Worm (Caenorhabditis elegans) whole organism, young adult: ENCODE measurements around the gene rpn-2.
A peak's percentile ranks its signal among the peaks of the same experiment; 100 is the strongest.

Source experiments
- B0336.3 ChIP-seq: fragments of 200-800 bp; sonication (Bioruptor generic); IDR thresholded peaks from 2 replicates; pipeline ENCODE4 v1.3.6; 2022; ENCODE audit warnings: missing genetic modification characterization, missing compliant biosample characterization
- F10E7.11 ChIP-seq: sonication (generic microtip); optimal IDR thresholded peaks from 2 replicates; lab custom pipeline; 2017; ENCODE audit warnings: mild to moderate bottlenecking, missing genetic modification characterization, moderate library complexity, missing compliant biosample characterization
- F23B12.7 ChIP-seq: sonication (generic microtip); optimal IDR thresholded peaks from 2 replicates; lab custom pipeline; 2017; ENCODE audit warnings: missing genetic modification characterization, mild to moderate bottlenecking, missing compliant biosample characterization, antibody characterized with exemption, moderate library complexity; ENCODE audit not compliant: insufficient read depth
- F39B2.1 ChIP-seq: fragments of 200-800 bp; sonication (Bioruptor generic); IDR thresholded peaks from 2 replicates; pipeline ENCODE4 v1.3.6; 2022; ENCODE audit warnings: missing genetic modification reagents, missing genetic modification characterization, missing compliant biosample characterization
- F49E8.2 ChIP-seq: sonication (generic microtip); optimal IDR thresholded peaks from 3 replicates; lab custom pipeline; 2017; ENCODE audit warnings: missing genetic modification characterization, mild to moderate bottlenecking, missing compliant biosample characterization, antibody characterized with exemption, moderate library complexity; ENCODE audit not compliant: insufficient read depth
- F55B11.4 ChIP-seq: sonication (generic microtip); optimal IDR thresholded peaks from 2 replicates; lab custom pipeline; 2016; ENCODE audit warnings: missing compliant biosample characterization, missing genetic modification characterization, borderline replicate concordance; ENCODE audit not compliant: insufficient read depth
- F57A8.1 ChIP-seq: fragments of 200-800 bp; sonication (Bioruptor generic); optimal IDR thresholded peaks from 2 replicates; lab custom pipeline; 2018; ENCODE audit warnings: mild to moderate bottlenecking, missing genetic modification characterization, moderate library complexity, missing compliant biosample characterization
- atf-7 ChIP-seq: sonication (generic microtip); optimal IDR thresholded peaks from 2 replicates; lab custom pipeline; 2017; ENCODE audit warnings: mild to moderate bottlenecking, missing genetic modification characterization, missing compliant biosample characterization
- attf-5 ChIP-seq: fragments of 200-800 bp; sonication (Bioruptor generic); optimal IDR thresholded peaks from 2 replicates; lab custom pipeline; 2018; ENCODE audit warnings: mild to moderate bottlenecking, missing genetic modification characterization, missing compliant biosample characterization
- attf-6 ChIP-seq: fragments of 200-800 bp; sonication (Bioruptor generic); IDR thresholded peaks from 2 replicates; pipeline ENCODE4 v1.3.6; 2022; ENCODE audit warnings: missing genetic modification reagents, missing genetic modification characterization, missing compliant biosample characterization
- bed-1 ChIP-seq: fragments of 200-800 bp; sonication (Bioruptor generic); IDR thresholded peaks from 2 replicates; pipeline ENCODE4 v1.3.6; 2022; ENCODE audit warnings: missing genetic modification reagents, missing genetic modification characterization, missing compliant biosample characterization
- bed-2 ChIP-seq: fragments of 200-800 bp; sonication (Bioruptor generic); IDR thresholded peaks from 2 replicates; pipeline ENCODE4 v1.3.6; 2022; ENCODE audit warnings: missing genetic modification reagents, missing genetic modification characterization, missing compliant biosample characterization
- ccch-3 ChIP-seq: fragments of 200-800 bp; sonication (Bioruptor generic); optimal IDR thresholded peaks from 2 replicates; lab custom pipeline; 2018; ENCODE audit warnings: mild to moderate bottlenecking, missing genetic modification characterization, missing compliant biosample characterization
- cebp-2 ChIP-seq: fragments of 200-800 bp; sonication (Bioruptor generic); IDR thresholded peaks from 2 replicates; pipeline ENCODE4 v1.3.6; 2022; ENCODE audit warnings: missing genetic modification characterization, missing compliant biosample characterization
- ceh-58 ChIP-seq: fragments of 200-800 bp; sonication (Bioruptor generic); IDR thresholded peaks from 2 replicates; pipeline ENCODE4 v1.3.6; 2022; ENCODE audit warnings: missing genetic modification characterization, missing compliant biosample characterization
- ceh-91 ChIP-seq: fragments of 200-800 bp; sonication (Bioruptor generic); IDR thresholded peaks from 2 replicates; pipeline ENCODE4 v1.3.6; 2022; ENCODE audit warnings: missing genetic modification reagents, missing genetic modification characterization, missing compliant biosample characterization
- dpff-1 ChIP-seq: sonication (generic microtip); optimal IDR thresholded peaks from 2 replicates; lab custom pipeline; 2017; ENCODE audit warnings: mild to moderate bottlenecking, missing genetic modification characterization, missing compliant biosample characterization
- dpl-1 ChIP-seq: fragments of 150-350 bp; optimal IDR thresholded peaks from 2 replicates; lab custom pipeline; 2014; ENCODE audit warnings: missing biosample characterization, missing genetic modification reagents, missing genetic modification characterization
- ekl-4 ChIP-seq: fragments of 200-800 bp; sonication (Bioruptor generic); IDR thresholded peaks from 2 replicates; pipeline ENCODE4 v1.3.6; 2022; ENCODE audit warnings: missing genetic modification reagents, missing genetic modification characterization, missing compliant biosample characterization
- ets-4 ChIP-seq: fragments of 200-800 bp; sonication (Bioruptor generic); optimal IDR thresholded peaks from 2 replicates; lab custom pipeline; 2018; ENCODE audit warnings: mild to moderate bottlenecking, missing genetic modification characterization, missing compliant biosample characterization
- hlh-12 ChIP-seq: sonication (generic microtip); optimal IDR thresholded peaks from 2 replicates; lab custom pipeline; 2016; ENCODE audit warnings: missing genetic modification characterization, missing compliant biosample characterization
- hmg-1.2 ChIP-seq: fragments of 200-800 bp; sonication (Bioruptor generic); IDR thresholded peaks from 2 replicates; pipeline ENCODE4 v1.3.6; 2022; ENCODE audit warnings: missing genetic modification reagents, missing genetic modification characterization, missing compliant biosample characterization
- let-526 ChIP-seq: fragments of 200-800 bp; sonication (Bioruptor generic); IDR thresholded peaks from 2 replicates; pipeline ENCODE4 v1.3.6; 2022; ENCODE audit warnings: missing genetic modification reagents, missing genetic modification characterization, missing compliant biosample characterization
- lir-1 ChIP-seq: fragments of 200-800 bp; sonication (Bioruptor generic); conservative IDR thresholded peaks from 2 replicates; pipeline ENCODE4 v1.3.6; 2022; ENCODE audit warnings: missing genetic modification reagents, missing genetic modification characterization, missing compliant biosample characterization
- lsy-27 ChIP-seq: sonication (generic microtip); optimal IDR thresholded peaks from 2 replicates; lab custom pipeline; 2017; ENCODE audit warnings: missing genetic modification characterization, mild to moderate bottlenecking, missing compliant biosample characterization, antibody characterized with exemption, missing genotype, borderline replicate concordance; ENCODE audit not compliant: insufficient read depth
- nfya-1 ChIP-seq: sonication (generic microtip); optimal IDR thresholded peaks from 2 replicates; lab custom pipeline; 2017; ENCODE audit warnings: antibody characterized with exemption, missing compliant biosample characterization, missing genetic modification characterization, borderline replicate concordance; ENCODE audit not compliant: insufficient read depth
- nfyb-1 ChIP-seq: fragments of 200-800 bp; sonication (Bioruptor generic); IDR thresholded peaks from 2 replicates; pipeline ENCODE4 v1.3.6; 2022; ENCODE audit warnings: missing genetic modification reagents, missing genetic modification characterization, missing compliant biosample characterization
- rec-8 ChIP-seq, 2 experiments: sonication (generic microtip); optimal IDR thresholded peaks; 2 replicates each; lab custom pipeline; 2016; ENCODE audit warnings: mild to moderate bottlenecking in 2 of 2, missing genetic modification characterization in 2 of 2, missing genetic modification reagents in 2 of 2, missing genotype in 2 of 2, missing biosample characterization in 1 of 2, missing compliant biosample characterization in 1 of 2, moderate library complexity in 1 of 2
- repo-1 ChIP-seq: sonication (generic microtip); optimal IDR thresholded peaks from 2 replicates; lab custom pipeline; 2017; ENCODE audit warnings: mild to moderate bottlenecking, missing genetic modification characterization, missing compliant biosample characterization
- rpc-1 ChIP-seq, 2 experiments: fragments of 150-350 bp in 1 of 2; sonication (generic microtip) in 1 of 2; optimal IDR thresholded peaks; 2 replicates each; lab custom pipeline; 2014 to 2018; ENCODE audit warnings: missing biosample characterization in 1 of 2, missing genetic modification characterization in 1 of 2, missing genetic modification reagents in 1 of 2, missing genotype in 1 of 2
- sdz-38 ChIP-seq: sonication (generic microtip); optimal IDR thresholded peaks from 2 replicates; lab custom pipeline; 2016; ENCODE audit warnings: missing genotype, missing genetic modification characterization, missing compliant biosample characterization
- snpc-1.3 ChIP-seq: sonication (generic microtip); optimal IDR thresholded peaks from 2 replicates; lab custom pipeline; 2017; ENCODE audit warnings: missing genetic modification characterization, mild to moderate bottlenecking, missing compliant biosample characterization, antibody characterized with exemption, moderate library complexity, missing genotype, missing genetic modification reagents; ENCODE audit not compliant: insufficient read depth
- snpc-4 ChIP-seq, 5 experiments: fragments of 150-350 bp in 1 of 5; sonication (generic microtip) in 4 of 5; optimal IDR thresholded peaks; 2 replicates each; lab custom pipeline; 2014 to 2018; ENCODE audit warnings: missing genetic modification characterization in 5 of 5, missing biosample characterization in 3 of 5, antibody characterized with exemption in 2 of 5, mild to moderate bottlenecking in 2 of 5, missing compliant biosample characterization in 2 of 5, missing genotype in 2 of 5, moderate library complexity in 2 of 5, missing genetic modification reagents in 1 of 5
- sptf-2 ChIP-seq: fragments of 200-800 bp; sonication (Bioruptor generic); optimal IDR thresholded peaks from 2 replicates; lab custom pipeline; 2018; ENCODE audit warnings: mild to moderate bottlenecking, missing genetic modification characterization, missing compliant biosample characterization
- tlf-1 ChIP-seq: fragments of 200-800 bp; sonication (Bioruptor generic); optimal IDR thresholded peaks from 2 replicates; lab custom pipeline; 2018; ENCODE audit warnings: mild to moderate bottlenecking, missing genetic modification characterization, missing compliant biosample characterization
- unc-62 ChIP-seq: fragments of 150-350 bp; optimal IDR thresholded peaks from 2 replicates; lab custom pipeline; 2014; ENCODE audit warnings: missing biosample characterization, missing genetic modification reagents, missing genetic modification characterization

Gene rpn-2

DNA sequence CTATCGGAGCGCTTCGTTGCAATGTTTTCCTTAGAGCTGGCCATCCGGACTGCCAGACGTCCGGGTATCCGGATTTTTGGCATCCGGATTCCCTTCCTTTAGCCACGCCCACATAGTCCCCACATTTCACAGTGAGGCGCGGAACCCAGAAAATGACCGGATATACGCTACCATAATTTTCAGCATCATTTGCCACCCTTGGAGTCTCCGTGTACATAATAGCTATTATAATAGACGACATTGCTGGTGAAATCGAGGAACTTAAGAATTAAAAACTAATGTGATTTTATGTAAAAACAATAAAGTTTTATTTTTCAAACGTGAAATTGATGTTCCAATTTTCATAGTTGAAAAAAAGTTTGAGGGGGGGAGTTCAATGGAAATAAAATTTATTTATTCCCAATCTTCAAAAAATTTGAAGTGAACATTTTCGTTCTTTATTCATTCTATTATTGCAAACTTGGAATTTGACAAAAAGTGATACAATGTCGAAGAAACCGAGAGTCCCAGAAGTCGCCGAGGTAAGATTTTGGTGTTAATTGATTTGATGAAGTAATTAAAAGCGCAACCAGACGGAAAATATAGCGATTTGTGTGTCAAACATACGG lies 11.3 kb downstream of the rpn-2 start (continued):
- TF ChIP-seq snpc-4 (GFP tag; optimal IDR thresholded peaks at IDR 0.05; lab: Kevin White, UChicago) = peak; percentile 90
- peak; percentile 85 to 93 (median 90) for TF ChIP-seq snpc-4 (tag; optimal IDR thresholded peaks at IDR 0.05; lab: Kevin White, UChicago)
- no peak for TF ChIP-seq bed-2
- TF ChIP-seq ceh-91 (GFP tag; lab: Robert Waterston, UW) = no peak
- TF ChIP-seq snpc-1.3 (tag; lab: Kevin White, UChicago) = peak; percentile 71
- TF ChIP-seq B0336.3 (GFP tag; lab: Robert Waterston, UW) = peak; percentile 63
- TF ChIP-seq ceh-58 (GFP tag; lab: Robert Waterston, UW) = no peak
- TF ChIP-seq attf-5 (GFP tag; lab: Kevin White, UChicago) = no peak
- TF ChIP-seq lir-1 (GFP tag; lab: Robert Waterston, UW) = 0 out of 2 replicates have a peak, but pooled peaks have one; percentile 9
- no peak for TF ChIP-seq F57A8.1 (GFP tag; lab: Kevin White, UChicago)
- TF ChIP-seq F10E7.11 = no peak

ce11 chrIII:6213915-6214314 lies 14.9 kb downstream of the rpn-2 start, which contains the start of gene C23G10.10:
TSS of gene C23G10.10 (minus strand) at chrIII:6214015.
- TF ChIP-seq hlh-12 (no peak), F55B11.4 (tag; lab: Kevin White, UChicago) (no peak), nfyb-1 (GFP tag; lab: Robert Waterston, UW) (no peak), F39B2.1 (GFP tag; lab: Robert Waterston, UW) (no peak), tlf-1 (GFP tag; lab: Kevin White, UChicago) (no peak), unc-62 (no peak), repo-1 (tag; lab: Kevin White, UChicago) (no peak), F49E8.2 (tag; lab: Kevin White, UChicago) (no peak), let-526 (GFP tag; lab: Robert Waterston, UW) (no peak), cebp-2 (GFP tag; lab: Robert Waterston, UW) (no peak), rec-8 (tag; optimal IDR thresholded peaks at IDR 0.05; lab: Kevin White, UChicago) (no peak), snpc-4 (GFP tag; optimal IDR thresholded peaks at IDR 0.05; lab: Kevin White, UChicago) (no peak), snpc-4 (tag; optimal IDR thresholded peaks at IDR 0.05; lab: Kevin White, UChicago) (no peak), ekl-4 (GFP tag; lab: Robert Waterston, UW) (no peak), dpff-1 (tag; lab: Kevin White, UChicago) (no peak)

DNA sequence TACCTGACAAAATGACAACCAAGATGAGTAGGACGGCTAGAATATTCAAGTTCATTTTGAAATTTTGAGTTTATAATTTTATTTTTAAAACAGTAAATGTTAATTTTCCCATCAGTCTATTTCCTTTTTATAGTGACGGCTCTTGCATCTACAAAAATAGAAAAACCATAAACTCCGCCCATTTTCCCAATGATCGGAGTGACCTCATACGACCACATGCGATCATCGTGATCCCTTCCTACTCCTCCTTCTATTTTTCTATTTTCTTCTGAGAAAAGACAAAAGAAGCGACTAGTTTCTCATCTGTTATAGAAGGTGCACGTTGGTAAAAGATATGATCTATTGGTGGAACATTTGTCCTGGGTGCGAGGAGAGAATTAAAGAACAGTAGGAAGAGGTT lies 16.5 kb downstream of the rpn-2 start, which contains the start of gene C23G10.11:
C23G10.11 (minus strand) TSS at position 101 of the 400 bp plus-strand sequence.
- TF ChIP-seq atf-7 (no peak), dpff-1 (tag; lab: Kevin White, UChicago) (no peak), lsy-27 (no peak), nfya-1 (tag; lab: Kevin White, UChicago) (no peak), attf-6 (GFP tag; lab: Robert Waterston, UW) (no peak), let-526 (GFP tag; lab: Robert Waterston, UW) (no peak), bed-1 (GFP tag; lab: Robert Waterston, UW) (no peak), sdz-38 (tag; lab: Kevin White, UChicago) (no peak), ets-4 (GFP tag; lab: Kevin White, UChicago) (no peak), unc-62 (no peak), hmg-1.2 (GFP tag; lab: Robert Waterston, UW) (no peak), attf-5 (GFP tag; lab: Kevin White, UChicago) (no peak)

DNA sequence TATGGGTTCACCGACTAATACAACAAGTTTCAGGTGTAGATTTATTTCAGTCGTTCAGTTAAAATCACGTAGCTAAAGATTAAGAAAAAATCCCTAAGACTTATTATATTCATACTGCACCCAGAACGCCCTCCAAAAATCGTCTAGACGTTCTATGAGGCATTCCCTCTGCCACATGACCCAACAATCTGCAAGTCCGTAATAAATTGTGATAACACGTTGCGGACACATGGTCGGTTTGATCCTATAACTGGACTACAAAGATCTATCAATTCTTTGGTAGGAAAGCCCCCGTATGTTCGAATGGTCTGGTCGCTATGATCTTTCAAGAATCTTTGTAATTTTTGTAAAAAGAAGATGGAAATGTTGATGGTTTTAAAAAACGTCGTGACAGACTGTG lies 17.0 kb downstream of the rpn-2 start:
- no peak for TF ChIP-seq dpl-1 (GFP tag; lab: Kevin White, UChicago)
- no peak for TF ChIP-seq rpc-1 (optimal IDR thresholded peaks at IDR 0.05; lab: Kevin White, UChicago)
- no peak for TF ChIP-seq rpc-1 (tag; optimal IDR thresholded peaks at IDR 0.05; lab: Kevin White, UChicago)
- no peak for TF ChIP-seq sptf-2 (GFP tag; lab: Kevin White, UChicago)
- TF ChIP-seq rec-8 (tag; optimal IDR thresholded peaks at IDR 0.05; lab: Kevin White, UChicago) = no peak
- TF ChIP-seq F23B12.7 (tag; lab: Kevin White, UChicago) = no peak
- TF ChIP-seq ccch-3 (GFP tag; lab: Kevin White, UChicago) = no peak
- TF ChIP-seq, all 124 proteins: peak for 0
